Worm (Caenorhabditis elegans) whole organism, early embryonic: Measurements from ENCODE around the gene nono-1.

Source experiments
- F13C5.2 ChIP-seq: sonication (generic microtip); optimal IDR thresholded peaks from 2 replicates; lab custom pipeline; 2017; ENCODE audit warnings: mild to moderate bottlenecking, missing genetic modification characterization, inconsistent platforms, missing compliant biosample characterization
- ama-1 ChIP-seq: fragments of 150-350 bp; optimal IDR thresholded peaks from 2 replicates; lab custom pipeline; 2014
- ets-7 ChIP-seq: sonication (generic microtip); optimal IDR thresholded peaks from 2 replicates; lab custom pipeline; 2016; ENCODE audit warnings: missing genotype, missing genetic modification characterization, missing compliant biosample characterization
- hmg-4 ChIP-seq: fragments of 200-800 bp; sonication (Bioruptor generic); optimal IDR thresholded peaks from 2 replicates; lab custom pipeline; 2018; ENCODE audit warnings: mild to moderate bottlenecking, missing genetic modification characterization, missing compliant biosample characterization
- sea-1 ChIP-seq: fragments of 200-800 bp; sonication (Bioruptor generic); conservative IDR thresholded peaks from 2 replicates; pipeline ENCODE4 v1.3.6; 2022; ENCODE audit warnings: missing genetic modification characterization, missing compliant biosample characterization
- tra-4 ChIP-seq: sonication (generic microtip); optimal IDR thresholded peaks from 2 replicates; lab custom pipeline; 2017; ENCODE audit warnings: missing genetic modification characterization, missing compliant biosample characterization

- TF ChIP-seq sea-1 (GFP tag; lab: Robert Waterston, UW) = no peak
- no peak for TF ChIP-seq hmg-4 (GFP tag; lab: Kevin White, UChicago)
- no peak for TF ChIP-seq ama-1 (lab: Kevin White, UChicago)
- no peak for TF ChIP-seq ets-7 (tag; lab: Kevin White, UChicago)
- no peak for TF ChIP-seq tra-4 (tag; lab: Kevin White, UChicago)
- no peak for TF ChIP-seq F13C5.2
Measured at ce11 chrIII:5948986-5949385, 9.1 kb downstream of the nono-1 start.
